Fruit fly (Drosophila melanogaster) whole organism, embryonic: Measurements from ENCODE around the gene CG4783.

Experiments used
- Bdp1 ChIP-seq: fragments of 200-800 bp; sonication (Bioruptor generic); optimal IDR thresholded peaks from 3 replicates; lab custom pipeline; 2016; ENCODE audit warnings: missing biosample characterization, missing genetic modification characterization
- Bgb ChIP-seq: fragments of 200-800 bp; sonication (Bioruptor generic); IDR thresholded peaks from 2 replicates; pipeline ENCODE4 v1.3.6; 2022; ENCODE audit warnings: missing biosample characterization, missing genetic modification characterization; ENCODE audit not compliant: partially characterized antibody
- CG10274 ChIP-seq: fragments of 200-800 bp; sonication (Bioruptor generic); optimal IDR thresholded peaks from 3 replicates; lab custom pipeline; 2017; ENCODE audit warnings: missing biosample characterization, mild to moderate bottlenecking, missing genetic modification characterization
- CG10462 ChIP-seq: fragments of 200-800 bp; sonication (Bioruptor generic); optimal IDR thresholded peaks from 2 replicates; lab custom pipeline; 2016; ENCODE audit warnings: missing biosample characterization, missing genetic modification characterization
- CG10959 ChIP-seq: fragments of 200-800 bp; sonication (Bioruptor generic); IDR thresholded peaks from 2 replicates; pipeline ENCODE4 v1.3.6; 2022; ENCODE audit warnings: missing biosample characterization, missing genetic modification characterization
- CG11456 ChIP-seq: fragments of 200-800 bp; sonication (Bioruptor generic); IDR thresholded peaks from 3 replicates; pipeline ENCODE4 v1.3.6; 2022; ENCODE audit warnings: missing biosample characterization, missing genetic modification characterization
- CG12219 ChIP-seq: fragments of 200-800 bp; sonication (Bioruptor generic); optimal IDR thresholded peaks from 3 replicates; lab custom pipeline; 2018; ENCODE audit warnings: missing biosample characterization, mild to moderate bottlenecking, missing genetic modification characterization
- CG13123 ChIP-seq: fragments of 200-800 bp; sonication (Bioruptor generic); optimal IDR thresholded peaks from 2 replicates; lab custom pipeline; 2016; ENCODE audit warnings: missing biosample characterization, missing genetic modification characterization
- CG1529 ChIP-seq: fragments of 200-800 bp; sonication (Bioruptor generic); optimal IDR thresholded peaks from 3 replicates; lab custom pipeline; 2018; ENCODE audit warnings: missing biosample characterization, missing genetic modification characterization
- CG1603 ChIP-seq: fragments of 200-800 bp; sonication (Bioruptor generic); optimal IDR thresholded peaks from 2 replicates; lab custom pipeline; 2019; ENCODE audit warnings: missing biosample characterization, mild to moderate bottlenecking, missing genetic modification characterization, moderate library complexity
- CG18764 ChIP-seq: fragments of 200-800 bp; sonication (Bioruptor generic); optimal IDR thresholded peaks from 3 replicates; lab custom pipeline; 2016; ENCODE audit warnings: missing biosample characterization, missing genetic modification characterization
- CG34376 ChIP-seq: fragments of 200-800 bp; sonication (Bioruptor generic); optimal IDR thresholded peaks from 2 replicates; lab custom pipeline; 2018; ENCODE audit warnings: missing biosample characterization, mild to moderate bottlenecking, missing genetic modification characterization
- CG7928 ChIP-seq: fragments of 200-800 bp; sonication (Bioruptor generic); optimal IDR thresholded peaks from 2 replicates; lab custom pipeline; 2017; ENCODE audit warnings: missing biosample characterization, mild to moderate bottlenecking, missing genetic modification characterization
- CG8281 ChIP-seq: fragments of 200-800 bp; sonication (Bioruptor generic); optimal IDR thresholded peaks from 2 replicates; lab custom pipeline; 2018; ENCODE audit warnings: missing biosample characterization, mild to moderate bottlenecking, missing genetic modification characterization, moderate library complexity
- Dll ChIP-seq: fragments of 200-800 bp; sonication (Bioruptor generic); IDR thresholded peaks from 4 replicates; pipeline ENCODE4 v1.3.6; 2022; ENCODE audit warnings: missing biosample characterization, missing genetic modification characterization; ENCODE audit not compliant: partially characterized antibody
- Drgx ChIP-seq: fragments of 200-800 bp; sonication (Bioruptor generic); IDR thresholded peaks from 2 replicates; pipeline ENCODE4 v1.3.6; 2022; ENCODE audit warnings: missing biosample characterization, missing genetic modification characterization
- HmgZ ChIP-seq: fragments of 200-800 bp; sonication (Bioruptor generic); optimal IDR thresholded peaks from 2 replicates; lab custom pipeline; 2018; ENCODE audit warnings: missing biosample characterization, mild to moderate bottlenecking, missing genetic modification characterization
- Kr ChIP-seq: fragments of 200-800 bp; sonication (Bioruptor generic); optimal IDR thresholded peaks from 2 replicates; lab custom pipeline; 2017; ENCODE audit warnings: missing biosample characterization, mild to moderate bottlenecking, missing genetic modification characterization
- Max ChIP-seq: fragments of 200-800 bp; sonication (Bioruptor generic); optimal IDR thresholded peaks from 2 replicates; lab custom pipeline; 2016; ENCODE audit warnings: missing biosample characterization, mild to moderate bottlenecking, missing genetic modification characterization
- Neu2 ChIP-seq: fragments of 200-800 bp; sonication (Bioruptor generic); optimal IDR thresholded peaks from 3 replicates; lab custom pipeline; 2016; ENCODE audit warnings: missing biosample characterization, missing genetic modification characterization, borderline replicate concordance
- Nf-YA ChIP-seq: fragments of 200-800 bp; sonication (Bioruptor generic); IDR thresholded peaks from 2 replicates; pipeline ENCODE4 v1.3.6; 2022; ENCODE audit warnings: missing biosample characterization, missing genetic modification characterization
- Nf-YC ChIP-seq: fragments of 200-800 bp; optimal IDR thresholded peaks from 3 replicates; lab custom pipeline; 2019; ENCODE audit warnings: missing biosample characterization, mild to moderate bottlenecking, missing genetic modification characterization, moderate library complexity
- Stat92E ChIP-seq, 3 experiments: fragments of >200 bp in 2 of 3; fragments of 200-800 bp in 1 of 3; sonication (Bioruptor generic) in 1 of 3; optimal IDR thresholded peaks; 2 replicates each; lab custom pipeline; 2017 to 2019; ENCODE audit warnings: missing biosample characterization in 3 of 3, missing genetic modification characterization in 3 of 3, mild to moderate bottlenecking in 1 of 3, moderate library complexity in 1 of 3
- Tbp ChIP-seq: fragments of >200 bp; optimal IDR thresholded peaks from 2 replicates; lab custom pipeline; 2018; ENCODE audit warnings: missing biosample characterization, missing genetic modification characterization
- Trl ChIP-seq, 3 experiments: fragments of >200 bp in 2 of 3; fragments of 200-800 bp in 1 of 3; sonication (Bioruptor generic) in 1 of 3; optimal IDR thresholded peaks; 2 replicates in 1 of 3; 3 replicates in 2 of 3; lab custom pipeline; 2016 to 2017; ENCODE audit warnings: missing biosample characterization in 1 of 3, missing genetic modification characterization in 1 of 3
- ac ChIP-seq: fragments of 200-800 bp; sonication (Bioruptor generic); optimal IDR thresholded peaks from 3 replicates; lab custom pipeline; 2017; ENCODE audit warnings: missing biosample characterization, mild to moderate bottlenecking, missing genetic modification characterization
- bab2 ChIP-seq: fragments of 200-800 bp; sonication (Bioruptor generic); optimal IDR thresholded peaks from 2 replicates; lab custom pipeline; 2016; ENCODE audit warnings: missing biosample characterization, missing genetic modification characterization
- bbx ChIP-seq: fragments of 200-800 bp; sonication (Bioruptor generic); IDR thresholded peaks from 2 replicates; pipeline ENCODE4 v1.3.6; 2022; ENCODE audit warnings: missing biosample characterization, missing genetic modification characterization; ENCODE audit not compliant: partially characterized antibody
- bsh ChIP-seq, 2 experiments: fragments of 200-800 bp; sonication (Bioruptor generic); optimal IDR thresholded peaks; 2 replicates each; lab custom pipeline; 2017 to 2018; ENCODE audit warnings: mild to moderate bottlenecking in 2 of 2, missing biosample characterization in 2 of 2, missing genetic modification characterization in 2 of 2, moderate library complexity in 1 of 2
- danr ChIP-seq: fragments of 200-800 bp; sonication (Bioruptor generic); IDR thresholded peaks from 2 replicates; pipeline ENCODE4 v1.3.6; 2022; ENCODE audit warnings: missing biosample characterization, missing genetic modification characterization
- dm ChIP-seq: fragments of 200-800 bp; sonication (Bioruptor generic); optimal IDR thresholded peaks from 3 replicates; lab custom pipeline; 2016; ENCODE audit warnings: missing biosample characterization, missing genetic modification characterization
- fd3F ChIP-seq: fragments of 200-800 bp; sonication (Bioruptor generic); optimal IDR thresholded peaks from 2 replicates; lab custom pipeline; 2018; ENCODE audit warnings: missing biosample characterization, mild to moderate bottlenecking, missing genetic modification characterization, moderate library complexity
- fd64A ChIP-seq: fragments of 200-800 bp; sonication (Bioruptor generic); optimal IDR thresholded peaks from 3 replicates; lab custom pipeline; 2018; ENCODE audit warnings: missing biosample characterization, mild to moderate bottlenecking, missing genetic modification characterization
- gcm2 ChIP-seq: fragments of 200-800 bp; sonication (Bioruptor generic); optimal IDR thresholded peaks from 2 replicates; lab custom pipeline; 2016; ENCODE audit warnings: missing biosample characterization, missing genetic modification characterization
- gem ChIP-seq: fragments of 200-800 bp; sonication (Bioruptor generic); optimal IDR thresholded peaks from 2 replicates; lab custom pipeline; 2019; ENCODE audit warnings: missing biosample characterization, mild to moderate bottlenecking, missing genetic modification characterization, moderate library complexity
- gsb ChIP-seq: fragments of 200-800 bp; sonication (Bioruptor generic); IDR thresholded peaks from 2 replicates; pipeline ENCODE4 v1.3.6; 2022; ENCODE audit warnings: missing biosample characterization, missing genetic modification characterization
- hth ChIP-seq: fragments of >200 bp; optimal IDR thresholded peaks from 2 replicates; lab custom pipeline; 2017; ENCODE audit warnings: inconsistent platforms
- kah ChIP-seq: fragments of 200-800 bp; sonication (Bioruptor generic); optimal IDR thresholded peaks from 2 replicates; lab custom pipeline; 2018; ENCODE audit warnings: missing biosample characterization, mild to moderate bottlenecking, missing genetic modification characterization
- ken ChIP-seq: fragments of 200-800 bp; sonication (Bioruptor generic); IDR thresholded peaks from 3 replicates; pipeline ENCODE4 v1.3.6; 2022; ENCODE audit warnings: missing biosample characterization, missing genetic modification characterization
- nerfin-1 ChIP-seq: fragments of 200-800 bp; sonication (Bioruptor generic); optimal IDR thresholded peaks from 3 replicates; lab custom pipeline; 2019; ENCODE audit warnings: missing biosample characterization, mild to moderate bottlenecking, missing genetic modification characterization, moderate library complexity
- pho ChIP-seq: fragments of 200-800 bp; sonication (Bioruptor generic); optimal IDR thresholded peaks from 2 replicates; lab custom pipeline; 2016; ENCODE audit warnings: missing biosample characterization, missing genetic modification characterization
- sens-2 ChIP-seq: fragments of 200-800 bp; sonication (Bioruptor generic); IDR thresholded peaks from 2 replicates; pipeline ENCODE4 v1.3.6; 2022; ENCODE audit warnings: missing biosample characterization, missing genetic modification characterization
- seq ChIP-seq: fragments of 200-800 bp; sonication (Bioruptor generic); IDR thresholded peaks from 2 replicates; pipeline ENCODE4 v1.3.6; 2022; ENCODE audit warnings: missing biosample characterization, missing genetic modification characterization
- ssp ChIP-seq: fragments of 200-800 bp; sonication (Bioruptor generic); IDR thresholded peaks from 2 replicates; pipeline ENCODE4 v1.3.6; 2022; ENCODE audit warnings: missing biosample characterization, missing genetic modification characterization
- sug ChIP-seq: fragments of 200-800 bp; optimal IDR thresholded peaks from 2 replicates; lab custom pipeline; 2019; ENCODE audit warnings: missing biosample characterization, mild to moderate bottlenecking, missing genetic modification characterization, moderate library complexity
- trem ChIP-seq: fragments of 200-800 bp; optimal IDR thresholded peaks from 3 replicates; lab custom pipeline; 2019; ENCODE audit warnings: missing biosample characterization, mild to moderate bottlenecking, missing genetic modification characterization, moderate library complexity
- ttk ChIP-seq: fragments of 200-800 bp; sonication (Bioruptor generic); IDR thresholded peaks from 2 replicates; pipeline ENCODE4 v2.1.2; 2022; ENCODE audit warnings: missing biosample characterization, missing genetic modification characterization
- usp ChIP-seq: fragments of >200 bp; optimal IDR thresholded peaks from 2 replicates; lab custom pipeline; 2017; ENCODE audit warnings: missing biosample characterization, missing genetic modification characterization
- vnd ChIP-seq: fragments of 200-800 bp; sonication (Bioruptor generic); IDR thresholded peaks from 3 replicates; pipeline ENCODE4 v1.3.6; 2022; ENCODE audit warnings: missing biosample characterization, missing genetic modification characterization; ENCODE audit not compliant: partially characterized antibody

CG4783 gene

DNA sequence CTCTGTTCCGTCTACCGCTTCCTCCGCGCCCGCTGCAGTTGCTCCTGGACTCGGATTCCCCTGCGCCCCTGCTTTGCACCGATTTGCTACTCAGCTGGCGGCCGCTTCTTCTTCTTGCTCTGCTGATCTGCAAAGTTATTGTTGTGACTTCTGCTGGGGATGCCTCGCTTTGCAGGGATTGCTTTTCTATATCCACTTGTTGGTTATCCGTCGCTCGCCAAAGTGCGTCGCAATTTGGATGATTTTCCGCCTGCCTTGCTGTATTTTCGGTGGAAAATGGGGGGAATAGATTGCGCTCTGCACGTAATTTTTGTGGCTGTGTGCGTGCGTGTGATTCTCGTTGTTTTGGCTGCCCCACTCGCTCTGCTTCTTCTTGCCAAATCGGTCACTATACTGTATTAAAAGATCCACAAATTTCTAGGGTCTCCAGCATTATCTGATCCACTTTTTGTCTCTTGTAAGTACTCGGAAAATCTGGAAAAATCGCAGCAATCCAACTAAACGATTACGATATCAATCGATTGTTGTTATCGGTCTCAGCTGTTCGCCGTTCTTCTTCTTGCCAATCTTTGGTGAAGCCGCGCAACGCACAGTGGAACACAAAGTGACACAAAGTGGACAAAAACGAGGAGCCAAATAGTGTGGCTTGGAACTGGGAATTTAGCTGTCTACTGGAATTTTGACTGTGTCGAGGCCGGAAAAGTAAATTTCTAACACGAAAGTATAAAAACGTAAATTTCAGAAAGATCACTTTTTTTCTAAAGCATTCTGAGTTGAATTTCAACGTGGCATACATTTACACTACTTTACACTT, 45.1 kb upstream of the CG4783 start, which contains the start of gene ClpX (continued):
- no peak for TF ChIP-seq CG10274
- no peak for TF ChIP-seq gem
- TF ChIP-seq Bgb (GFP tag; lab: Robert Waterston, UW), result peak; percentile 76
- TF ChIP-seq seq (GFP tag; lab: Robert Waterston, UW), result no peak
- TF ChIP-seq Tbp, result no peak
- no peak for TF ChIP-seq ttk (GFP tag; lab: Robert Waterston, UW)
- no peak for TF ChIP-seq CG12219 (GFP tag; lab: Kevin White, UChicago)
- no peak for TF ChIP-seq CG10959
- peak; percentile 9 for TF ChIP-seq dm (GFP tag; lab: Kevin White, UChicago)
- TF ChIP-seq CG7928 (GFP tag; lab: Kevin White, UChicago), result no peak
- TF ChIP-seq fd64A (GFP tag; lab: Kevin White, UChicago), result no peak
- no peak for TF ChIP-seq ssp
- no peak for TF ChIP-seq Drgx (GFP tag; lab: Robert Waterston, UW)
- TF ChIP-seq gsb (GFP tag; lab: Robert Waterston, UW), result no peak
- TF ChIP-seq Trl (optimal IDR thresholded peaks at IDR 0.05; lab: Kevin White, UChicago), result no peak
- no peak for TF ChIP-seq Trl (GFP tag; optimal IDR thresholded peaks at IDR 0.05; lab: Kevin White, UChicago)
- TF ChIP-seq CG1603 (tag; lab: Kevin White, UChicago), result peak; percentile 48
- TF ChIP-seq Nf-YA (GFP tag; lab: Robert Waterston, UW), result no peak
- TF ChIP-seq sug, result peak; percentile 42
- TF ChIP-seq Stat92E (GFP tag; optimal IDR thresholded peaks at IDR 0.05; lab: Kevin White, UChicago), result peak in 1 of 3 experiments; percentile 48
- TF ChIP-seq CG8281 (tag; lab: Kevin White, UChicago), result no peak
- no peak for TF ChIP-seq fd3F (GFP tag; lab: Kevin White, UChicago)
- peak; percentile 57 for TF ChIP-seq trem (tag; lab: Kevin White, UChicago)
- TF ChIP-seq HmgZ, result peak; percentile 77
- no peak for TF ChIP-seq CG18764 (GFP tag; lab: Kevin White, UChicago)
- no peak for TF ChIP-seq pho
- TF ChIP-seq Max (GFP tag; lab: Kevin White, UChicago), result no peak
- TF ChIP-seq vnd (GFP tag; lab: Robert Waterston, UW), result peak; percentile 66
- TF ChIP-seq danr (GFP tag; lab: Robert Waterston, UW), result no peak
- no peak for TF ChIP-seq CG11456 (GFP tag; lab: Robert Waterston, UW)
- peak; percentile 75 for TF ChIP-seq Dll (GFP tag; lab: Robert Waterston, UW)
- TF ChIP-seq Neu2 (GFP tag; lab: Kevin White, UChicago), result no peak
- TF ChIP-seq Bdp1, result no peak
- peak; percentile 37 for TF ChIP-seq CG34376 (GFP tag; lab: Kevin White, UChicago)
- no peak for TF ChIP-seq usp
- no peak for TF ChIP-seq CG10462
- TF ChIP-seq nerfin-1, result peak; percentile 37
- no peak for TF ChIP-seq CG13123 (GFP tag; lab: Kevin White, UChicago)
- TF ChIP-seq hth (lab: Kevin White, UChicago), result no peak
- TF ChIP-seq bab2 (GFP tag; lab: Kevin White, UChicago), result no peak
- no peak for TF ChIP-seq kah (GFP tag; lab: Kevin White, UChicago)
- no peak for TF ChIP-seq Kr (GFP tag; lab: Kevin White, UChicago)
- TF ChIP-seq Nf-YC (tag; lab: Kevin White, UChicago), result peak; percentile 28
- no peak for TF ChIP-seq bsh (GFP tag; optimal IDR thresholded peaks at IDR 0.05; lab: Kevin White, UChicago)
- 0 out of 2 replicates have a peak, but pooled peaks have one; percentile 10 for TF ChIP-seq sens-2 (GFP tag; lab: Robert Waterston, UW)
- no peak for TF ChIP-seq CG1529 (GFP tag; lab: Kevin White, UChicago)
- peak; percentile 26; the same call in 1 of the 3 replicates for TF ChIP-seq ken (GFP tag; lab: Robert Waterston, UW)
- TF ChIP-seq gcm2 (GFP tag; lab: Kevin White, UChicago), result no peak
- peak; percentile 77 for TF ChIP-seq bbx (GFP tag; lab: Robert Waterston, UW)
- TF ChIP-seq ac (GFP tag; lab: Kevin White, UChicago), result no peak
